Worm (Caenorhabditis elegans) whole organism, L4 larva: Measurements from ENCODE around the gene T24B8.7.
A peak's percentile ranks its signal among the peaks of the same experiment; 100 is the strongest.

Source experiments
- F44E2.7 ChIP-seq: fragments of 200-800 bp; sonication (Bioruptor generic); IDR thresholded peaks from 2 replicates; pipeline ENCODE4 v2.1.2; 2022; ENCODE audit warnings: missing genetic modification characterization, missing compliant biosample characterization
- Y48G9A.11 ChIP-seq: fragments of 200-800 bp; sonication (Bioruptor generic); IDR thresholded peaks from 2 replicates; pipeline ENCODE4 v1.3.6; 2022; ENCODE audit warnings: missing genetic modification reagents, missing genetic modification characterization, missing compliant biosample characterization
- Y5F2A.4 ChIP-seq: fragments of 200-800 bp; sonication (Bioruptor generic); optimal IDR thresholded peaks from 2 replicates; lab custom pipeline; 2018; ENCODE audit warnings: mild to moderate bottlenecking, missing genetic modification characterization, missing compliant biosample characterization
- aha-1 ChIP-seq: fragments of 150-350 bp; peaks from one replicate; lab custom pipeline; 2014; ENCODE audit warnings: missing biosample characterization, missing genetic modification characterization
- ama-1 ChIP-seq: fragments of 150-350 bp; optimal IDR thresholded peaks from 2 replicates; lab custom pipeline; 2014; ENCODE audit warnings: inconsistent platforms, mixed read lengths
- ceh-20 ChIP-seq: fragments of 200-800 bp; sonication (Bioruptor generic); IDR thresholded peaks from 2 replicates; pipeline ENCODE4 v1.3.6; 2022; ENCODE audit warnings: missing genetic modification reagents, missing genetic modification characterization, missing compliant biosample characterization
- ceh-28 ChIP-seq: fragments of 150-350 bp; optimal IDR thresholded peaks from 2 replicates; lab custom pipeline; 2014; ENCODE audit warnings: missing biosample characterization, missing genetic modification reagents, missing genetic modification characterization
- ceh-32 ChIP-seq: sonication (generic microtip); optimal IDR thresholded peaks from 2 replicates; lab custom pipeline; 2016; ENCODE audit warnings: mild to moderate bottlenecking, missing genetic modification characterization, missing compliant biosample characterization; ENCODE audit not compliant: poor library complexity
- ceh-44 ChIP-seq: fragments of 200-800 bp; sonication (Bioruptor generic); IDR thresholded peaks from 2 replicates; pipeline ENCODE4 v1.3.6; 2022; ENCODE audit warnings: missing genetic modification reagents, missing genetic modification characterization, missing compliant biosample characterization
- ceh-62 ChIP-seq: sonication (generic microtip); optimal IDR thresholded peaks from 2 replicates; lab custom pipeline; 2017; ENCODE audit warnings: missing biosample characterization, missing genetic modification characterization
- ceh-82 ChIP-seq: sonication (generic microtip); optimal IDR thresholded peaks from 2 replicates; lab custom pipeline; 2017; ENCODE audit warnings: missing biosample characterization, missing genetic modification characterization
- ces-1 ChIP-seq: fragments of 150-350 bp; sonication (generic microtip); optimal IDR thresholded peaks from 4 replicates; lab custom pipeline; 2014; ENCODE audit warnings: missing biosample characterization, missing genetic modification reagents, missing genetic modification characterization
- ctbp-1 ChIP-seq: fragments of 200-800 bp; sonication (Bioruptor generic); IDR thresholded peaks from 2 replicates; pipeline ENCODE4 v1.3.6; 2022; ENCODE audit warnings: missing genetic modification reagents, missing genetic modification characterization, missing compliant biosample characterization
- daf-12 ChIP-seq: fragments of 150-350 bp; optimal IDR thresholded peaks from 2 replicates; lab custom pipeline; 2014; ENCODE audit warnings: missing biosample characterization, missing genetic modification reagents, missing genetic modification characterization
- daf-19 ChIP-seq: fragments of 200-800 bp; sonication (Bioruptor generic); conservative IDR thresholded peaks from 2 replicates; pipeline ENCODE4 v1.3.6; 2022; ENCODE audit warnings: missing genetic modification characterization, missing compliant biosample characterization
- dmd-8 ChIP-seq: fragments of 200-800 bp; sonication (Bioruptor generic); IDR thresholded peaks from 2 replicates; pipeline ENCODE4 v1.3.6; 2022; ENCODE audit warnings: missing genetic modification characterization, missing compliant biosample characterization
- duxl-1 ChIP-seq: sonication (generic microtip); optimal IDR thresholded peaks from 2 replicates; lab custom pipeline; 2016; ENCODE audit warnings: mild to moderate bottlenecking, missing genetic modification characterization, moderate library complexity, missing compliant biosample characterization; ENCODE audit not compliant: poor library complexity
- egl-43 ChIP-seq: fragments of 200-800 bp; sonication (Bioruptor generic); IDR thresholded peaks from 2 replicates; pipeline ENCODE4 v1.3.6; 2022; ENCODE audit warnings: missing genetic modification reagents, missing genetic modification characterization, missing compliant biosample characterization
- fkh-10 ChIP-seq: fragments of 150-350 bp; optimal IDR thresholded peaks from 2 replicates; lab custom pipeline; 2014; ENCODE audit warnings: missing biosample characterization, missing genetic modification reagents, missing genetic modification characterization
- gei-8 ChIP-seq: fragments of 200-800 bp; sonication (Bioruptor generic); optimal IDR thresholded peaks from 2 replicates; lab custom pipeline; 2018; ENCODE audit warnings: mild to moderate bottlenecking, missing genetic modification characterization, missing compliant biosample characterization
- hif-1 ChIP-seq, 2 experiments: sonication (generic microtip); optimal IDR thresholded peaks; 2 replicates each; lab custom pipeline; 2016 to 2017; ENCODE audit warnings: missing compliant biosample characterization in 2 of 2, missing genetic modification characterization in 2 of 2, missing genetic modification reagents in 2 of 2, missing genotype in 2 of 2, mild to moderate bottlenecking in 1 of 2
- hlh-11 ChIP-seq: fragments of 200-800 bp; sonication (Bioruptor generic); optimal IDR thresholded peaks from 2 replicates; lab custom pipeline; 2018; ENCODE audit warnings: mild to moderate bottlenecking, missing genetic modification characterization, missing compliant biosample characterization
- hlh-30 ChIP-seq: sonication (generic microtip); optimal IDR thresholded peaks from 2 replicates; lab custom pipeline; 2017; ENCODE audit warnings: antibody characterized with exemption, mild to moderate bottlenecking, missing genetic modification characterization, missing compliant biosample characterization; ENCODE audit not compliant: insufficient read depth
- jun-1 ChIP-seq: fragments of 150-350 bp; optimal IDR thresholded peaks from 2 replicates; lab custom pipeline; 2014; ENCODE audit warnings: missing biosample characterization, missing genetic modification reagents, missing genetic modification characterization
- lim-7 ChIP-seq: fragments of 200-800 bp; sonication (Bioruptor generic); IDR thresholded peaks from 2 replicates; pipeline ENCODE4 v1.3.6; 2022; ENCODE audit warnings: missing genetic modification characterization, missing compliant biosample characterization
- lin-29 ChIP-seq: fragments of 200-800 bp; sonication (Bioruptor generic); IDR thresholded peaks from 2 replicates; pipeline ENCODE4 v1.3.6; 2022; ENCODE audit warnings: missing genetic modification reagents, missing genetic modification characterization, missing compliant biosample characterization
- lin-38 ChIP-seq: fragments of 200-800 bp; sonication (Bioruptor generic); IDR thresholded peaks from 2 replicates; pipeline ENCODE4 v1.3.6; 2022; ENCODE audit warnings: missing genetic modification reagents, missing genetic modification characterization, missing compliant biosample characterization
- lin-39 ChIP-seq: fragments of 150-350 bp; optimal IDR thresholded peaks from 2 replicates; lab custom pipeline; 2014; ENCODE audit warnings: missing biosample characterization, missing genetic modification reagents, missing genetic modification characterization
- madf-5 ChIP-seq, 2 experiments: fragments of 200-800 bp; sonication (Bioruptor generic); IDR thresholded peaks; 2 replicates each; pipeline ENCODE4 v1.3.6; 2022; ENCODE audit warnings: missing compliant biosample characterization in 2 of 2, missing genetic modification characterization in 2 of 2
- mep-1 ChIP-seq: fragments of 150-350 bp; sonication (generic microtip); optimal IDR thresholded peaks from 3 replicates; lab custom pipeline; 2014; ENCODE audit warnings: missing biosample characterization, missing genetic modification characterization
- nhr-10 ChIP-seq: fragments of 150-350 bp; optimal IDR thresholded peaks from 2 replicates; lab custom pipeline; 2014; ENCODE audit warnings: missing biosample characterization, missing genetic modification characterization
- nhr-111 ChIP-seq: fragments of 200-800 bp; sonication (Bioruptor generic); optimal IDR thresholded peaks from 2 replicates; lab custom pipeline; 2018; ENCODE audit warnings: mild to moderate bottlenecking, missing genetic modification characterization, missing compliant biosample characterization
- nhr-41 ChIP-seq: fragments of 200-800 bp; sonication (Bioruptor generic); IDR thresholded peaks from 2 replicates; pipeline ENCODE4 v1.3.6; 2022; ENCODE audit warnings: missing genetic modification reagents, missing genetic modification characterization, missing compliant biosample characterization
- nhr-42 ChIP-seq: fragments of 200-800 bp; sonication (Bioruptor generic); IDR thresholded peaks from 2 replicates; pipeline ENCODE4 v1.3.6; 2022; ENCODE audit warnings: missing genetic modification characterization, missing compliant biosample characterization
- nhr-6 ChIP-seq: fragments of 150-350 bp; optimal IDR thresholded peaks from 2 replicates; lab custom pipeline; 2014; ENCODE audit warnings: missing biosample characterization, missing genetic modification characterization
- pqm-1 ChIP-seq: sonication (generic microtip); optimal IDR thresholded peaks from 2 replicates; lab custom pipeline; 2017; ENCODE audit warnings: missing biosample characterization, missing genetic modification characterization
- saeg-2 ChIP-seq: fragments of 200-800 bp; sonication (Bioruptor generic); IDR thresholded peaks from 2 replicates; pipeline ENCODE4 v1.3.6; 2022; ENCODE audit warnings: missing genetic modification reagents, missing genetic modification characterization, missing compliant biosample characterization
- sdz-12 ChIP-seq: fragments of 200-800 bp; sonication (Bioruptor generic); optimal IDR thresholded peaks from 2 replicates; lab custom pipeline; 2018; ENCODE audit warnings: mild to moderate bottlenecking, missing genetic modification characterization, missing compliant biosample characterization
- set-16 ChIP-seq: fragments of 200-800 bp; sonication (Bioruptor generic); IDR thresholded peaks from 2 replicates; pipeline ENCODE4 v1.3.6; 2022; ENCODE audit warnings: missing genetic modification reagents, missing genetic modification characterization, missing compliant biosample characterization
- skn-1 ChIP-seq: fragments of 150-350 bp; optimal IDR thresholded peaks from 2 replicates; lab custom pipeline; 2014; ENCODE audit warnings: missing biosample characterization, missing genetic modification characterization
- snpc-1.2 ChIP-seq: fragments of 200-800 bp; sonication (Bioruptor generic); IDR thresholded peaks from 2 replicates; pipeline ENCODE4 v1.3.6; 2022; ENCODE audit warnings: missing genetic modification reagents, missing genetic modification characterization, missing compliant biosample characterization
- spr-1 ChIP-seq: sonication (generic microtip); optimal IDR thresholded peaks from 2 replicates; lab custom pipeline; 2016; ENCODE audit warnings: mild to moderate bottlenecking, missing genetic modification characterization, missing compliant biosample characterization
- unc-130 ChIP-seq: sonication (generic microtip); optimal IDR thresholded peaks from 2 replicates; lab custom pipeline; 2016; ENCODE audit warnings: missing genetic modification reagents, missing genetic modification characterization, missing compliant biosample characterization
- unc-39 ChIP-seq: sonication (generic microtip); optimal IDR thresholded peaks from 2 replicates; lab custom pipeline; 2017; ENCODE audit warnings: missing biosample characterization, missing genetic modification characterization
- unc-62 ChIP-seq, 3 experiments: fragments of 150-350 bp in 1 of 3; sonication (generic microtip); optimal IDR thresholded peaks in 2 of 3; peaks in 1 of 3; 1 replicate in 1 of 3; 2 replicates in 2 of 3; lab custom pipeline; 2014 to 2017; ENCODE audit warnings: missing biosample characterization in 3 of 3, missing genetic modification characterization in 3 of 3, missing genetic modification reagents in 3 of 3, missing genotype in 1 of 3
- vab-7 ChIP-seq: fragments of 200-800 bp; sonication (Bioruptor generic); IDR thresholded peaks from 2 replicates; pipeline ENCODE4 v1.3.6; 2022; ENCODE audit warnings: missing genetic modification reagents, missing genetic modification characterization, missing compliant biosample characterization
- zag-1 ChIP-seq: fragments of 150-350 bp; optimal IDR thresholded peaks from 2 replicates; lab custom pipeline; 2014; ENCODE audit warnings: missing biosample characterization, missing genetic modification characterization
- zfp-2 ChIP-seq: sonication (generic microtip); optimal IDR thresholded peaks from 2 replicates; lab custom pipeline; 2016; ENCODE audit warnings: mild to moderate bottlenecking, missing genetic modification characterization, missing compliant biosample characterization
- zfp-3 ChIP-seq: fragments of 200-800 bp; sonication (Bioruptor generic); conservative IDR thresholded peaks from 2 replicates; pipeline ENCODE4 v1.3.6; 2022; ENCODE audit warnings: missing genetic modification reagents, missing genetic modification characterization, missing compliant biosample characterization
- ztf-11 ChIP-seq: fragments of 150-350 bp; optimal IDR thresholded peaks from 2 replicates; lab custom pipeline; 2014; ENCODE audit warnings: missing biosample characterization, missing genetic modification characterization

The T24B8.7 gene

ce11 chrII:9100798-9101197, 47.3 kb upstream of the T24B8.7 start, which contains the start of gene T24H10.5:
TSS of gene T24H10.5 (plus strand) at chrII:9101098.
- TF ChIP-seq hlh-30 (tag; lab: Kevin White, UChicago) (no peak), gei-8 (no peak), dmd-8 (GFP tag; lab: Robert Waterston, UW) (no peak), unc-39 (tag; lab: Kevin White, UChicago) (no peak), aha-1 (peak; percentile 40)

DNA sequence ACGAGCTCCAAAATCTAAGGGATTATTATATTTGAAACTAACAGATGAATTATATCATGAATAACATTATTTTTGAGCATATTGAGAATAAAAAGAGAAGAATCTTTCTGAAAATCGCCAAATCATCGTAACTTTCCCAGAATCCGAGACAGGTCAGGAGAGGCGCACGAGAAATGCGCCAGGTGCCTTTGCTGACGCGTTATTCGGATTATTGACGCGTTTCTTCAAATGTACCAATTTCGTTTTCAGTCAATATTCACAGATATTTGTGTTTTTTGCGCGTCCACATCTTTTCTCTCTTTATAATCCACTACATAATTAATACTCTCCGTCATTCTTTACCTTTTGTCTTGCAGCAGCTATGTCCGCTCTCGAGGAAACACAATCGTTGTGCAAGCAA, 45.6 kb upstream of the T24B8.7 start, which contains the start of gene T24H10.1:
Gene T24H10.1 (plus strand): TSS at position 355 of the 400 bp plus-strand sequence.
- TF ChIP-seq daf-19 = no peak
- no peak for TF ChIP-seq lin-29
- no peak for TF ChIP-seq fkh-10 (GFP tag; lab: Kevin White, UChicago)
- TF ChIP-seq Y48G9A.11 = no peak
- TF ChIP-seq nhr-42 = no peak
- peak; percentile 77 for TF ChIP-seq mep-1
- TF ChIP-seq ama-1 (lab: Kevin White, UChicago) = peak; percentile 37
- no peak for TF ChIP-seq unc-130 (GFP tag; lab: Kevin White, UChicago)
- peak; percentile 37 for TF ChIP-seq nhr-6 (tag; lab: Kevin White, UChicago)
- TF ChIP-seq ceh-82 (tag; lab: Kevin White, UChicago) = no peak
- peak; percentile 31 for TF ChIP-seq spr-1 (tag; lab: Kevin White, UChicago)
- TF ChIP-seq snpc-1.2 (GFP tag; lab: Robert Waterston, UW) = no peak
- TF ChIP-seq jun-1 (tag; lab: Kevin White, UChicago) = no peak
- peak; percentile 19; the same call in 1 of the 2 replicates for TF ChIP-seq ctbp-1
- TF ChIP-seq lin-39 (tag; lab: Kevin White, UChicago) = no peak
- TF ChIP-seq ceh-44 (GFP tag; lab: Robert Waterston, UW) = no peak
- no peak for TF ChIP-seq ceh-32 (tag; lab: Kevin White, UChicago)
- TF ChIP-seq daf-12 (tag; lab: Kevin White, UChicago) = no peak
- no peak for TF ChIP-seq saeg-2
- TF ChIP-seq nhr-41 (GFP tag; lab: Robert Waterston, UW) = no peak
- TF ChIP-seq ceh-20 = no peak
- no peak for TF ChIP-seq zfp-2 (tag; lab: Kevin White, UChicago)
- TF ChIP-seq zfp-3 (GFP tag; lab: Robert Waterston, UW) = no peak
- TF ChIP-seq egl-43 (GFP tag; lab: Robert Waterston, UW) = no peak
- peak; percentile 79 for TF ChIP-seq lin-38 (GFP tag; lab: Robert Waterston, UW)
- no peak for TF ChIP-seq ceh-28
- no peak for TF ChIP-seq nhr-10 (tag; lab: Kevin White, UChicago)
- TF ChIP-seq vab-7 = no peak
- TF ChIP-seq sdz-12 = no peak
- TF ChIP-seq hlh-11 = peak; percentile 64
- TF ChIP-seq aha-1 = no peak
- TF ChIP-seq skn-1 = no peak
- TF ChIP-seq pqm-1 = no peak
- TF ChIP-seq set-16 = no peak
- no peak for TF ChIP-seq ces-1
- no peak for TF ChIP-seq lim-7 (GFP tag; lab: Robert Waterston, UW)
- no peak for TF ChIP-seq Y5F2A.4 (GFP tag; lab: Kevin White, UChicago)
- TF ChIP-seq nhr-111 (GFP tag; lab: Kevin White, UChicago) = no peak
- no peak for TF ChIP-seq madf-5 (GFP tag; IDR thresholded peaks at IDR 0.05; lab: Robert Waterston, UW)
- peak; percentile 39 for TF ChIP-seq hlh-30 (tag; lab: Kevin White, UChicago)
- TF ChIP-seq ztf-11 (tag; lab: Kevin White, UChicago) = no peak
- TF ChIP-seq duxl-1 (tag; lab: Kevin White, UChicago) = no peak
- no peak for TF ChIP-seq hif-1 (tag; optimal IDR thresholded peaks at IDR 0.05; lab: Kevin White, UChicago)
- TF ChIP-seq zag-1 = no peak
- TF ChIP-seq F44E2.7 (GFP tag; lab: Robert Waterston, UW) = no peak
- TF ChIP-seq unc-62 (GFP tag; optimal IDR thresholded peaks at IDR 0.05 in 1 of 2; lab: Kevin White, UChicago) = peak in 1 of 2 experiments; percentile 96
- no peak for TF ChIP-seq unc-62 (tag; optimal IDR thresholded peaks at IDR 0.05; lab: Kevin White, UChicago)
- no peak for TF ChIP-seq ceh-62 (tag; lab: Kevin White, UChicago)
- no peak for TF ChIP-seq unc-39 (tag; lab: Kevin White, UChicago)
